Fruit fly (Drosophila melanogaster): Measurements from ENCODE around the gene CG33271.
A peak's percentile ranks its signal among the peaks of the same experiment; 100 is the strongest.

Gene CG33271

DNA sequence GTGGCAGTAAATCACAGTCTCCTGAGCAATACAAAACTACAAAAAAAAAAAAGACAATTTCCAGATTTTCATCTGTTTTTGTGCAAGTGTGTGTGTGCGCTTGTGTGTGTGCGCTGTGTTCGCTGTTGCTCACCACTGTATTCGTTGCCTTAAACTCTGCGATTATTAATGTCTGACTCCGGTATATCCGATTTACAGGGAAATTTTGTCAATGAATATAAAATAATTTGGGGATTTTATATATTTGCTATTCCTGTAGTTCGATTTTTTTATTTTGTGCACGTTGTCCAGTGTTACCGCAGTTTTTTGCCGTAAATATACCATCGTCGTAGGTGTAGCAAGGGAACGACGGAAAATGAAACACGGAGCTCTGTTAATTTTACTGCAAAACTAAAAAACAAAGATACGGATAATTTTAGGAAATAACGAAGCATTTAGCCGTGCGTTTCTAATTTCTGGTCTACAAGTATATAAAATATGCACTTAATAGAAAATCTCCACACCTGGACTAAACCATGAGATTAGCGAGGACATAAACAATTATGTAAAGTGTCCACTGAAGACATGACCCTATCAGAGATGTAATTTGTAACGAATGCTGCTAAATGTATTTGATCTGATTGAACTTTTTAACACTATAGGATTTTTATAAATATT lies 32.0 kb upstream of the CG33271 start, which contains the start of gene Duba (continued):
- TF ChIP-seq vfl (GFP tag; optimal IDR thresholded peaks at IDR 0.05), result no peak
- TF ChIP-seq CG15514 (GFP tag; optimal IDR thresholded peaks at IDR 0.05), result peak; percentile 13
- TF ChIP-seq CG12744 (GFP tag; optimal IDR thresholded peaks at IDR 0.05), result no peak
- no peak for TF ChIP-seq bigmax (GFP tag; optimal IDR thresholded peaks at IDR 0.05)
- no peak for TF ChIP-seq CG14667 (GFP tag; IDR thresholded peaks at IDR 0.05)
- peak; percentile 55 for TF ChIP-seq CG9797 (GFP tag; optimal IDR thresholded peaks at IDR 0.05)
- TF ChIP-seq Med (GFP tag), result peak; percentile 71
- peak; percentile 84 for TF ChIP-seq cg (GFP tag; optimal IDR thresholded peaks at IDR 0.05)
- no peak for TF ChIP-seq ab (GFP tag; optimal IDR thresholded peaks at IDR 0.05)
- TF ChIP-seq HLH4C (GFP tag; IDR thresholded peaks at IDR 0.05; ENCODE audit: partially characterized antibody), result no peak
- TF ChIP-seq CG12659 (GFP tag; optimal IDR thresholded peaks at IDR 0.05), result peak; percentile 39
- no peak for TF ChIP-seq CG31365 (tag; optimal IDR thresholded peaks at IDR 0.05)
- TF ChIP-seq prd (optimal IDR thresholded peaks at IDR 0.05), result no peak
- TF ChIP-seq prd (GFP tag; IDR thresholded peaks at IDR 0.05), result no peak
- TF ChIP-seq CG7963 (GFP tag; IDR thresholded peaks at IDR 0.05; ENCODE audit: partially characterized antibody), result no peak
- no peak for TF ChIP-seq D19A (tag; optimal IDR thresholded peaks at IDR 0.05)
- TF ChIP-seq MBD-R2 (GFP tag; IDR thresholded peaks at IDR 0.05), result peak; percentile 27; the same call in 1 of the 2 replicates
- TF ChIP-seq CG2116 (GFP tag; optimal IDR thresholded peaks at IDR 0.05), result peak; percentile 89
- TF ChIP-seq PHDP (tag; optimal IDR thresholded peaks at IDR 0.05), result no peak
- peak; percentile 83 for TF ChIP-seq MESR4 (GFP tag; optimal IDR thresholded peaks at IDR 0.05)
- TF ChIP-seq CG15696 (tag; optimal IDR thresholded peaks at IDR 0.05), result no peak
- no peak for TF ChIP-seq CG13894 (tag; optimal IDR thresholded peaks at IDR 0.05)
- TF ChIP-seq hb (GFP tag; IDR thresholded peaks at IDR 0.05; ENCODE audit: partially characterized antibody), result no peak
- no peak for TF ChIP-seq CG8290 (GFP tag; optimal IDR thresholded peaks at IDR 0.05)
- no peak for TF ChIP-seq CG8290 (tag; optimal IDR thresholded peaks at IDR 0.05)
- TF ChIP-seq CG17802 (tag; optimal IDR thresholded peaks at IDR 0.05), result peak; percentile 72
- TF ChIP-seq crp (GFP tag; optimal IDR thresholded peaks at IDR 0.05), result peak in 1 of 2 experiments; percentile 23
- TF ChIP-seq Dip2 (GFP tag; IDR thresholded peaks at IDR 0.05), result no peak
- peak; percentile 10 for TF ChIP-seq zen (tag; optimal IDR thresholded peaks at IDR 0.05)
- TF ChIP-seq gfzf (GFP tag; optimal IDR thresholded peaks at IDR 0.05), result peak; percentile 86
- no peak for TF ChIP-seq slp2 (GFP tag; optimal IDR thresholded peaks at IDR 0.05)
- no peak for TF ChIP-seq pros (GFP tag; optimal IDR thresholded peaks at IDR 0.05)
- TF ChIP-seq B-H1 (GFP tag; IDR thresholded peaks at IDR 0.05), result no peak
- no peak for TF ChIP-seq CG3726 (GFP tag; IDR thresholded peaks at IDR 0.05)
- TF ChIP-seq CG30020 (tag; optimal IDR thresholded peaks at IDR 0.05), result peak; percentile 95
- peak; percentile 97 for TF ChIP-seq CG4617 (GFP tag; optimal IDR thresholded peaks at IDR 0.05; ENCODE audit: borderline replicate concordance)
- peak; percentile 2 for TF ChIP-seq Hmr (GFP tag; optimal IDR thresholded peaks at IDR 0.05)
- TF ChIP-seq CG16863 (GFP tag; optimal IDR thresholded peaks at IDR 0.05), result no peak
- TF ChIP-seq chn (GFP tag; optimal IDR thresholded peaks at IDR 0.05), result no peak
- TF ChIP-seq stwl (tag; optimal IDR thresholded peaks at IDR 0.05), result peak; percentile 99
- TF ChIP-seq D19B (GFP tag; optimal IDR thresholded peaks at IDR 0.05), result no peak
- peak; percentile 46 for TF ChIP-seq Sry-δ (GFP tag; optimal IDR thresholded peaks at IDR 0.05)
- TF ChIP-seq CG10267 (tag; optimal IDR thresholded peaks at IDR 0.05), result peak; percentile 77
- TF ChIP-seq trem (tag; optimal IDR thresholded peaks at IDR 0.05), result peak; percentile 42
- TF ChIP-seq CG4854 (GFP tag; optimal IDR thresholded peaks at IDR 0.05), result no peak
- TF ChIP-seq tio (GFP tag; optimal IDR thresholded peaks at IDR 0.05), result no peak
- TF ChIP-seq dimm (GFP tag; IDR thresholded peaks at IDR 0.05), result no peak
- no peak for TF ChIP-seq Mrtf (GFP tag; IDR thresholded peaks at IDR 0.05)
- TF ChIP-seq Myb (GFP tag; optimal IDR thresholded peaks at IDR 0.05), result peak; percentile 40
- no peak for TF ChIP-seq wek (GFP tag; optimal IDR thresholded peaks at IDR 0.05)

Measured in whole organism, embryonic.